Worm (Caenorhabditis elegans) whole organism, L1 larva: ENCODE measurements around the gene cnc-9.

ENCODE experiments used
- C04F5.9 ChIP-seq: sonication (generic microtip); optimal IDR thresholded peaks from 2 replicates; lab custom pipeline; 2016; ENCODE audit warnings: missing genetic modification characterization, missing compliant biosample characterization
- C34B4.2 ChIP-seq: sonication (generic microtip); optimal IDR thresholded peaks from 2 replicates; lab custom pipeline; 2017; ENCODE audit warnings: mild to moderate bottlenecking, missing genetic modification characterization, missing compliant biosample characterization
- ama-1 ChIP-seq: fragments of 150-350 bp; optimal IDR thresholded peaks from 2 replicates; lab custom pipeline; 2014
- blmp-1 ChIP-seq: fragments of 150-350 bp; optimal IDR thresholded peaks from 2 replicates; lab custom pipeline; 2014; ENCODE audit warnings: missing biosample characterization, missing genetic modification characterization
- ceh-8 ChIP-seq: fragments of 200-800 bp; sonication (Bioruptor generic); optimal IDR thresholded peaks from 2 replicates; lab custom pipeline; 2018; ENCODE audit warnings: mild to moderate bottlenecking, missing genetic modification characterization, moderate library complexity, missing compliant biosample characterization
- ceh-88 ChIP-seq: fragments of 200-800 bp; sonication (Bioruptor generic); IDR thresholded peaks from 2 replicates; pipeline ENCODE4 v1.3.6; 2022; ENCODE audit warnings: missing genetic modification characterization, missing compliant biosample characterization
- dpl-1 ChIP-seq, 3 experiments: fragments of 150-350 bp in 2 of 3; sonication (generic microtip) in 1 of 3; optimal IDR thresholded peaks; 2 replicates each; lab custom pipeline; 2014 to 2017; ENCODE audit warnings: missing biosample characterization in 3 of 3, missing genetic modification characterization in 3 of 3, missing genetic modification reagents in 3 of 3
- dsc-1 ChIP-seq: sonication (generic microtip); optimal IDR thresholded peaks from 2 replicates; lab custom pipeline; 2016; ENCODE audit warnings: mild to moderate bottlenecking, missing genetic modification characterization, missing compliant biosample characterization
- efl-1 ChIP-seq, 4 experiments: fragments of 150-350 bp; optimal IDR thresholded peaks in 3 of 4; peaks in 1 of 4; 1 replicate in 1 of 4; 2 replicates in 3 of 4; lab custom pipeline; 2014; ENCODE audit warnings: missing biosample characterization in 2 of 4, missing genetic modification characterization in 2 of 4, missing genetic modification reagents in 2 of 4
- efl-3 ChIP-seq: fragments of 200-800 bp; sonication (Bioruptor generic); optimal IDR thresholded peaks from 2 replicates; lab custom pipeline; 2018; ENCODE audit warnings: mild to moderate bottlenecking, missing genetic modification characterization, missing compliant biosample characterization
- egl-27 ChIP-seq, 2 experiments: fragments of 150-350 bp in 1 of 2; sonication (generic microtip); optimal IDR thresholded peaks; 3 replicates each; lab custom pipeline; 2017 to 2018; ENCODE audit warnings: missing biosample characterization in 2 of 2, missing genetic modification characterization in 2 of 2, missing genetic modification reagents in 2 of 2
- elt-2 ChIP-seq: sonication (generic microtip); optimal IDR thresholded peaks from 2 replicates; lab custom pipeline; 2016; ENCODE audit warnings: missing genetic modification characterization, mild to moderate bottlenecking, inconsistent platforms, missing compliant biosample characterization, missing genetic modification reagents
- elt-3 ChIP-seq, 6 experiments: fragments of 150-350 bp in 1 of 6; sonication (generic microtip); optimal IDR thresholded peaks; 2 replicates each; lab custom pipeline; 2017 to 2018; ENCODE audit warnings: missing biosample characterization in 6 of 6, missing genetic modification characterization in 6 of 6, inconsistent platforms in 1 of 6
- fkh-4 ChIP-seq: sonication (generic microtip); optimal IDR thresholded peaks from 2 replicates; lab custom pipeline; 2016; ENCODE audit warnings: missing compliant biosample characterization, missing genetic modification characterization, borderline replicate concordance
- fkh-8 ChIP-seq: sonication (generic microtip); optimal IDR thresholded peaks from 2 replicates; lab custom pipeline; 2016; ENCODE audit warnings: mild to moderate bottlenecking, missing genetic modification characterization, missing compliant biosample characterization
- hlh-17 ChIP-seq: fragments of 200-800 bp; sonication (Bioruptor generic); optimal IDR thresholded peaks from 2 replicates; lab custom pipeline; 2018; ENCODE audit warnings: missing genetic modification characterization, mild to moderate bottlenecking, missing compliant biosample characterization, moderate library complexity, borderline replicate concordance
- lin-13 ChIP-seq: fragments of 150-350 bp; optimal IDR thresholded peaks from 2 replicates; lab custom pipeline; 2014; ENCODE audit warnings: missing biosample characterization, missing genetic modification reagents, missing genetic modification characterization
- lir-3 ChIP-seq: sonication (generic microtip); optimal IDR thresholded peaks from 2 replicates; lab custom pipeline; 2016; ENCODE audit warnings: mild to moderate bottlenecking, missing genetic modification characterization, moderate library complexity, missing compliant biosample characterization; ENCODE audit not compliant: poor library complexity
- mab-9 ChIP-seq: fragments of 200-800 bp; sonication (Bioruptor generic); IDR thresholded peaks from 2 replicates; pipeline ENCODE4 v1.3.6; 2022; ENCODE audit warnings: missing genetic modification reagents, missing genetic modification characterization, missing compliant biosample characterization
- mef-2 ChIP-seq: fragments of 150-350 bp; optimal IDR thresholded peaks from 2 replicates; lab custom pipeline; 2014; ENCODE audit warnings: missing biosample characterization, missing genetic modification characterization
- mep-1 ChIP-seq: fragments of 150-350 bp; optimal IDR thresholded peaks from 2 replicates; lab custom pipeline; 2014; ENCODE audit warnings: missing biosample characterization, missing genetic modification characterization
- nhr-11 ChIP-seq: fragments of 150-350 bp; optimal IDR thresholded peaks from 2 replicates; lab custom pipeline; 2014; ENCODE audit warnings: missing biosample characterization, missing genetic modification characterization
- nhr-12 ChIP-seq: sonication (generic microtip); optimal IDR thresholded peaks from 2 replicates; lab custom pipeline; 2017; ENCODE audit warnings: missing biosample characterization, missing genetic modification characterization
- nhr-20 ChIP-seq: sonication (generic microtip); optimal IDR thresholded peaks from 2 replicates; lab custom pipeline; 2016; ENCODE audit warnings: mild to moderate bottlenecking, missing genetic modification characterization, missing compliant biosample characterization
- nhr-237 ChIP-seq: fragments of 150-350 bp; optimal IDR thresholded peaks from 2 replicates; lab custom pipeline; 2014; ENCODE audit warnings: missing biosample characterization, missing genetic modification characterization
- nhr-71 ChIP-seq: sonication (generic microtip); optimal IDR thresholded peaks from 2 replicates; lab custom pipeline; 2016; ENCODE audit warnings: mild to moderate bottlenecking, missing genetic modification characterization, moderate library complexity, missing compliant biosample characterization
- nhr-77 ChIP-seq: fragments of 150-350 bp; optimal IDR thresholded peaks from 2 replicates; lab custom pipeline; 2014; ENCODE audit warnings: missing biosample characterization, missing genetic modification characterization
- nhr-85 ChIP-seq: sonication (generic microtip); peaks from one replicate; lab custom pipeline; 2016; ENCODE audit warnings: missing genetic modification characterization, inconsistent platforms, missing compliant biosample characterization
- nhr-90 ChIP-seq: sonication (generic microtip); optimal IDR thresholded peaks from 2 replicates; lab custom pipeline; 2016; ENCODE audit warnings: mild to moderate bottlenecking, missing genetic modification characterization, missing compliant biosample characterization; ENCODE audit not compliant: poor library complexity
- rnt-1 ChIP-seq: sonication (generic microtip); optimal IDR thresholded peaks from 2 replicates; lab custom pipeline; 2016; ENCODE audit warnings: mild to moderate bottlenecking, missing genetic modification characterization, moderate library complexity, missing compliant biosample characterization
- snu-23 ChIP-seq: sonication (generic microtip); optimal IDR thresholded peaks from 2 replicates; lab custom pipeline; 2016; ENCODE audit warnings: missing genetic modification characterization, missing compliant biosample characterization
- sptf-1 ChIP-seq: fragments of 150-350 bp; optimal IDR thresholded peaks from 2 replicates; lab custom pipeline; 2014; ENCODE audit warnings: missing biosample characterization, missing genetic modification characterization
- sup-37 ChIP-seq: fragments of 200-800 bp; sonication (Bioruptor generic); optimal IDR thresholded peaks from 2 replicates; lab custom pipeline; 2018; ENCODE audit warnings: mild to moderate bottlenecking, missing genetic modification characterization, missing compliant biosample characterization
- swsn-7 ChIP-seq: sonication (generic microtip); optimal IDR thresholded peaks from 2 replicates; lab custom pipeline; 2016; ENCODE audit warnings: missing genetic modification characterization, missing compliant biosample characterization
- tbx-2 ChIP-seq: sonication (generic microtip); optimal IDR thresholded peaks from 2 replicates; lab custom pipeline; 2016; ENCODE audit warnings: missing genetic modification characterization, missing compliant biosample characterization
- unc-130 ChIP-seq: fragments of 150-350 bp; optimal IDR thresholded peaks from 2 replicates; lab custom pipeline; 2017; ENCODE audit warnings: missing biosample characterization, missing genetic modification characterization, inconsistent platforms
- unc-62 ChIP-seq: fragments of 150-350 bp; optimal IDR thresholded peaks from 2 replicates; lab custom pipeline; 2014; ENCODE audit warnings: missing biosample characterization, missing genetic modification reagents, missing genetic modification characterization
- unc-86 ChIP-seq: sonication (generic microtip); optimal IDR thresholded peaks from 2 replicates; lab custom pipeline; 2016; ENCODE audit warnings: missing genetic modification characterization, missing compliant biosample characterization
- vab-15 ChIP-seq: sonication (generic microtip); optimal IDR thresholded peaks from 2 replicates; lab custom pipeline; 2017; ENCODE audit warnings: missing genotype, mild to moderate bottlenecking, missing genetic modification characterization, missing compliant biosample characterization
- zag-1 ChIP-seq: fragments of 150-350 bp; optimal IDR thresholded peaks from 2 replicates; lab custom pipeline; 2014; ENCODE audit warnings: missing biosample characterization, missing genetic modification characterization

Gene cnc-9

ce11 chrV:7434805-7435363, 34.9 kb upstream of the cnc-9 start (continued):
- TF ChIP-seq unc-62 (GFP tag; lab: Kevin White, UChicago) (no peak), dpl-1 (GFP tag; optimal IDR thresholded peaks at IDR 0.05; lab: Kevin White, UChicago) (peak in 2 of 3 experiments; percentile 37 to 45), unc-130 (tag; lab: Kevin White, UChicago) (peak; percentile 34), swsn-7 (tag; lab: Kevin White, UChicago) (peak; percentile 63), lir-3 (tag; lab: Kevin White, UChicago) (peak; percentile 34), C34B4.2 (tag; lab: Kevin White, UChicago) (no peak), mep-1 (tag; lab: Kevin White, UChicago) (peak; percentile 60), nhr-237 (no peak), tbx-2 (tag; lab: Kevin White, UChicago) (peak; percentile 69), mab-9 (no peak), elt-3 (tag; optimal IDR thresholded peaks at IDR 0.05; lab: Kevin White, UChicago) (peak in 1 of 6 experiments; percentile 4), sup-37 (GFP tag; lab: Kevin White, UChicago) (peak; percentile 31)

DNA sequence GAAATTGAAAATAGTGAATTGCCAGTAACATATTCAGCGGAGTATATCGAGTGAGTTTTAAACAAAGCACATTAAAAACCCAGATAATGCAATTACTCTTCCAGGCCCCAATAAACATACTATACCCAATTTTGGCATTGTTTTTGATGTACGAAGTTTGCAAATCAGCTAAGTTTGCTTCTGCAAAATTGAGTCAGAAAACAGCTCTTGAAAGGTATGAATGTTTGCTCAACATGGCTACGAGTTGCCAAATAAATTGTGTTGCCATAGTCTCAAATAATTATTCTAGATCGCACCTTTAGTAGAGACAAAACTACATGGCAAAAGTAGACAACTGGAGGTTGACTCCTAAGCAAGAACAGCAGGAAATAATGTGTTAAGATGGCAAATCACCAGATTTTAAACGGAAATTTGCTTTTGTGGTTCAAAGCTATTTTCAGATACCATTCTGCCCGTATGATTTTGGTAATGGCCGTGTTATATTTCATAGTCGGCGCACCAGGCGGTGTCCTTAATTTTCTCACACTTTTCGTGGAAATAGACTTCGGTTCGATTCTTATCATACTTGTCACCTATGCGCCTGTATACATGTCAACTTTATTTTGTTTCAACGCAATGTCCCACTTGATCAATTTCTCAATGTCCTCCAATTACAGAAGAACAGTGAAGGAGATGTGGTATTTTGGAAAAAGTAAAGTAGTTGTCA, 32.6 kb upstream of the cnc-9 start:
- TF ChIP-seq mab-9, result no peak
- TF ChIP-seq elt-3 (tag; optimal IDR thresholded peaks at IDR 0.05; lab: Kevin White, UChicago), result peak in 1 of 6 experiments; percentile 35
- TF ChIP-seq blmp-1, result no peak
- no peak for TF ChIP-seq zag-1 (tag; lab: Kevin White, UChicago)
- peak; percentile 24 for TF ChIP-seq nhr-90
- TF ChIP-seq snu-23, result peak; percentile 44
- TF ChIP-seq nhr-71 (tag; lab: Kevin White, UChicago), result no peak
- no peak for TF ChIP-seq swsn-7 (tag; lab: Kevin White, UChicago)
- TF ChIP-seq nhr-20 (tag; lab: Kevin White, UChicago), result peak; percentile 6
- TF ChIP-seq lir-3 (tag; lab: Kevin White, UChicago), result peak; percentile 21
- TF ChIP-seq nhr-12 (tag; lab: Kevin White, UChicago), result no peak
- TF ChIP-seq elt-2 (tag; lab: Kevin White, UChicago), result peak; percentile 5
- no peak for TF ChIP-seq efl-3 (GFP tag; lab: Kevin White, UChicago)
- peak; percentile 53 for TF ChIP-seq nhr-85 (tag; lab: Kevin White, UChicago)
- no peak for TF ChIP-seq C34B4.2 (tag; lab: Kevin White, UChicago)
- TF ChIP-seq nhr-77 (tag; lab: Kevin White, UChicago), result no peak
- peak; percentile 52 for TF ChIP-seq ama-1
- TF ChIP-seq rnt-1, result no peak
- no peak for TF ChIP-seq fkh-4
- TF ChIP-seq egl-27 (tag; optimal IDR thresholded peaks at IDR 0.05; lab: Kevin White, UChicago), result no peak
- TF ChIP-seq ceh-88 (GFP tag; lab: Robert Waterston, UW), result 0 out of 2 replicates have a peak, but pooled peaks have one; percentile 10
- TF ChIP-seq C04F5.9, result no peak
- no peak for TF ChIP-seq efl-1 (optimal IDR thresholded peaks at IDR 0.05; lab: Kevin White, UChicago)
- TF ChIP-seq efl-1 (GFP tag; optimal IDR thresholded peaks at IDR 0.05 in 1 of 2; lab: Kevin White, UChicago), result peak in 1 of 2 experiments; percentile 80
- TF ChIP-seq dsc-1, result no peak

ce11 chrV:7431016-7431415, 31.0 kb upstream of the cnc-9 start, which contains the start of gene srw-71:
Gene srw-71 (minus strand): TSS chrV:7431116.
- TF ChIP-seq unc-86 (tag; lab: Kevin White, UChicago) (no peak), lin-13 (GFP tag; lab: Kevin White, UChicago) (no peak), vab-15 (tag; lab: Kevin White, UChicago) (no peak), ceh-8 (no peak), dpl-1 (GFP tag; optimal IDR thresholded peaks at IDR 0.05; lab: Kevin White, UChicago) (no peak), ama-1 (no peak), hlh-17 (GFP tag; lab: Kevin White, UChicago) (no peak), nhr-71 (tag; lab: Kevin White, UChicago) (no peak), swsn-7 (tag; lab: Kevin White, UChicago) (no peak), mef-2 (tag; lab: Kevin White, UChicago) (no peak), sptf-1 (tag; lab: Kevin White, UChicago) (no peak), fkh-8 (tag; lab: Kevin White, UChicago) (peak; percentile 33), nhr-11 (peak; percentile 30), nhr-77 (tag; lab: Kevin White, UChicago) (no peak), nhr-12 (tag; lab: Kevin White, UChicago) (no peak)
